Worm (Caenorhabditis elegans): Measurements from ENCODE around the gene H04M03.11.

H04M03.11 gene

DNA sequence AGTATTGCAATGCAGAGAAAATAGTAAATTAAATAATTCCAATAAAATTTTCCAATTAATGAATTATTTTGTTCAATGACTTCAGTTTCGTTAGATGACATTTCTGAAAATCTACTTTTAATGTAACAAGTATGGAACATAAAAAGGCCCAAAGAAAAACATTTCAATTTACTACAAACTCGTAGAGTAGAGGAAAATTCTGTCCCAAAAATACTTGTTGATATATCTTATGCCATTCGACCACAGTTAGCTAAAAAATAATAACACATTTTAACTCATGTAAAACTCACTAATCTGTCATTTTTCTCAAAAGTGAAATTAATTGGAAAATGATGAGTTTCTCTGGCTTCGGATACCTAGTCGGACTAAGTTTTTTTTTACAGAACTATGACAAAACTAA lies 7.2 kb downstream of the H04M03.11 start, which contains the start of gene srv-21:
Gene srv-21 (minus strand): TSS at position 101 of the 400 bp plus-strand sequence.
- TF ChIP-seq nhr-23 (tag; optimal IDR thresholded peaks at IDR 0.05) (no peak), nhr-67 (tag; optimal IDR thresholded peaks at IDR 0.05) (no peak), fkh-10 (GFP tag; optimal IDR thresholded peaks at IDR 0.05) (no peak), ceh-82 (tag; optimal IDR thresholded peaks at IDR 0.05) (no peak), nhr-43 (tag; optimal IDR thresholded peaks at IDR 0.05; ENCODE audit: poor library complexity, severe bottlenecking) (no peak), fkh-2 (tag; optimal IDR thresholded peaks at IDR 0.05) (no peak), nhr-28 (tag; optimal IDR thresholded peaks at IDR 0.05) (no peak), nfya-1 (tag; optimal IDR thresholded peaks at IDR 0.05; ENCODE audit: insufficient read depth) (no peak), nhr-237 (tag; optimal IDR thresholded peaks at IDR 0.05) (no peak), ceh-28 (tag; optimal IDR thresholded peaks at IDR 0.05) (no peak), snpc-4 (tag; optimal IDR thresholded peaks at IDR 0.05) (no peak)

DNA sequence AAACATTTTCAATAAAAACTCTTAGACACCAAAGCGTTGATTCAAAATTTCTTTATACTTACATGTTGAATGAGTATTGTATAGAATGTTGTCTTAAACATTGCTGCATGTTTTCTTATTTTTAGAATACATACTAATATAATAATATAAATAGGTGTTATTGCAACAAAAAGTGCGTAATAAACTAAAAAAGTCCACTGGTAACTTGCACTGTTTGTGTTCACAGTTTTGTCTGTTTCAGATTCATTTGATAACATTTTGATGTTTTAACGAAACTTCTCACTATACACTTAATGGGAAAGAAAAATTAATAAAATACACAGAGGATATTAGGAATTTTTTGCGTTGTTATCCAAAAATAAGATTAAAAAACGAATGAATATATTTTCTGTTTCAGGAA lies 10.6 kb downstream of the H04M03.11 start, which contains the start of gene srv-19:
Gene srv-19 (minus strand): TSS at position 101 of the 400 bp plus-strand sequence.
- TF ChIP-seq egl-5 (tag; optimal IDR thresholded peaks at IDR 0.05) (no peak), mdl-1 (tag; optimal IDR thresholded peaks at IDR 0.05) (no peak), fkh-10 (GFP tag; optimal IDR thresholded peaks at IDR 0.05) (no peak), ztf-11 (tag; optimal IDR thresholded peaks at IDR 0.05) (no peak), skn-1 (tag; optimal IDR thresholded peaks at IDR 0.05) (no peak), nhr-28 (tag; optimal IDR thresholded peaks at IDR 0.05) (no peak), snpc-4 (tag; optimal IDR thresholded peaks at IDR 0.05) (no peak), egl-27 (tag; optimal IDR thresholded peaks at IDR 0.05) (no peak), nhr-43 (tag; optimal IDR thresholded peaks at IDR 0.05; ENCODE audit: poor library complexity, severe bottlenecking) (no peak), nhr-25 (tag; optimal IDR thresholded peaks at IDR 0.05) (no peak), ceh-16 (tag; optimal IDR thresholded peaks at IDR 0.05) (no peak), ceh-82 (tag; optimal IDR thresholded peaks at IDR 0.05) (no peak), eor-1 (tag; optimal IDR thresholded peaks at IDR 0.05) (no peak), nhr-67 (tag; optimal IDR thresholded peaks at IDR 0.05) (no peak), ZK546.5 (tag; optimal IDR thresholded peaks at IDR 0.05) (no peak), fkh-2 (tag; optimal IDR thresholded peaks at IDR 0.05) (no peak), ceh-9 (tag; optimal IDR thresholded peaks at IDR 0.05) (no peak), daf-12 (tag; optimal IDR thresholded peaks at IDR 0.05) (no peak)

DNA sequence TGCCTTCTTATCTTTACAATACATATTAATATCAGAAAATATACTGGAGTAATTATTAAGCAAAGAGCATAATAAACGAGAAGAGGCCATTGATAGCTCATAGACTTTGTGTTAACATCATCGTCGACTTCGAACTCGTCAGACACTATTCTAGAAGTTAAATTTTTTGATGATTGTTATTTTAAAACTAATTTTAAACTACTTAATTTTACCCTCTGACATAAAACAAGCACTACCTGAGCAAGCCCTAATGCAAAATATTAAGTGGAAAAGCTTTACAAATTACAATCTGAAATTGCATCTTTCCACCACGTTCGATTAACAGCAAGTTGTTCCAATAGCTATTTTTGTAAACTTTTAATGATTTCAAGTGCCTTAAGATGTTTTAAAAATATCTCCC lies 14.3 kb downstream of the H04M03.11 start, which contains the start of gene srv-17:
Gene srv-17 (minus strand): TSS at position 101 of the 400 bp plus-strand sequence.
- no peak for TF ChIP-seq ceh-28 (tag; optimal IDR thresholded peaks at IDR 0.05)
- TF ChIP-seq nhr-76 (tag; optimal IDR thresholded peaks at IDR 0.05): no peak
- TF ChIP-seq mml-1 (tag; optimal IDR thresholded peaks at IDR 0.05): no peak
- no peak for TF ChIP-seq elt-3 (tag; optimal IDR thresholded peaks at IDR 0.05)

DNA sequence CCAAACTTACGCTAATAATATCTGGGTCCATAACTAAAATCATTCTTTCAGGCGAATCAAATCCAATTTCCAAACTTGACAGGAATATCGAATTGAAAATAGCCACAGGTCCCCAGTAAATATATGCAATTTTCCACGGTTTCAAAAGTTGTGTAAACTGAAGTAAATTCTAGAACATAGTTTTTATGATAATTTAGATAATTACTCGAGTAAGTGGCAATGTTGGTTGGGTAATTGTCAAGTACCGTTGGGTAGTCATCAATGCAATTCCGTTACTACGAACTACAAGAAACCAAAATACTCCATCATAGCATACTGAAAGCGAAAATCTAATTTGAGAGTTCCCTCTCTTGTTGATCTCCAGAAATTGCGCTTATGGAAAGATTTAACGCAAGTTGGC lies 15.0 kb downstream of the H04M03.11 start:
- TF ChIP-seq nhr-11 (tag; optimal IDR thresholded peaks at IDR 0.05) (no peak), nhr-25 (tag; optimal IDR thresholded peaks at IDR 0.05) (no peak), pqm-1 (tag; optimal IDR thresholded peaks at IDR 0.05) (no peak), pha-4 (tag; optimal IDR thresholded peaks at IDR 0.05) (no peak), jun-1 (tag; optimal IDR thresholded peaks at IDR 0.05) (no peak), snpc-4 (tag; optimal IDR thresholded peaks at IDR 0.05) (no peak), ZK546.5 (tag; optimal IDR thresholded peaks at IDR 0.05) (no peak), lin-15B (tag; optimal IDR thresholded peaks at IDR 0.05) (no peak), eor-1 (tag; optimal IDR thresholded peaks at IDR 0.05) (no peak), tbx-2 (tag; optimal IDR thresholded peaks at IDR 0.05) (no peak)

DNA sequence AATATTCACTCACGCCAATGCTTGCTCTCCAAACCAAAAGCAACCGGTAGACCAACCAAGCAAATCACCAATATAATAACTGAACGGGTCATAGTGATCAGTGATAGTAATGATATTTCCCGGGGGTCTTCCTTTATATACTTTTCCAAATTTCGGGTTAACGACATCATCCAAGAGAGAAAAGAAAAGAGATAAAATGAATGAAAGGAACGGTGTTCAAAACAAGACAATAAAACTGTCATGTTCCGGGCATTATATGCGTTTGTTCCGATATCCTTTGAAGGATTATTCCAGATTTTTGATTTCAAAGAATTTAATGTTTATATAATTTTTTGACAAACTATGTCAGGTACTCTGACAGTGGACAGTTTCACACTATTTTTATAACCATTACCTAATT lies 17.2 kb downstream of the H04M03.11 start, which contains the start of gene C06E7.88:
Gene C06E7.88 (minus strand): TSS at position 101 of the 400 bp plus-strand sequence.
- TF ChIP-seq nhr-76 (tag; optimal IDR thresholded peaks at IDR 0.05) (no peak), egl-27 (tag; optimal IDR thresholded peaks at IDR 0.05) (no peak), hmg-11 (tag; optimal IDR thresholded peaks at IDR 0.05) (no peak), nhr-28 (tag; optimal IDR thresholded peaks at IDR 0.05) (no peak), aly-2 (tag; optimal IDR thresholded peaks at IDR 0.05) (no peak), lsy-12 (tag; optimal IDR thresholded peaks at IDR 0.05) (no peak), pha-4 (tag; optimal IDR thresholded peaks at IDR 0.05) (no peak), unc-62 (GFP tag; optimal IDR thresholded peaks at IDR 0.05) (no peak), ceh-16 (tag; optimal IDR thresholded peaks at IDR 0.05) (no peak), snpc-4 (tag; optimal IDR thresholded peaks at IDR 0.05) (no peak), elt-2 (tag; optimal IDR thresholded peaks at IDR 0.05) (no peak), ceh-9 (tag; optimal IDR thresholded peaks at IDR 0.05) (no peak), fkh-2 (tag; optimal IDR thresholded peaks at IDR 0.05) (no peak), nhr-11 (tag; optimal IDR thresholded peaks at IDR 0.05) (no peak), zag-1 (tag; optimal IDR thresholded peaks at IDR 0.05) (no peak), fkh-10 (GFP tag; optimal IDR thresholded peaks at IDR 0.05) (no peak), nhr-12 (tag; optimal IDR thresholded peaks at IDR 0.05) (no peak), eor-1 (tag; optimal IDR thresholded peaks at IDR 0.05) (no peak)

Data from whole organism, L3 larva.